Fruit fly (Drosophila melanogaster): Measurements from ENCODE around the gene cal1.

cal1 gene

DNA sequence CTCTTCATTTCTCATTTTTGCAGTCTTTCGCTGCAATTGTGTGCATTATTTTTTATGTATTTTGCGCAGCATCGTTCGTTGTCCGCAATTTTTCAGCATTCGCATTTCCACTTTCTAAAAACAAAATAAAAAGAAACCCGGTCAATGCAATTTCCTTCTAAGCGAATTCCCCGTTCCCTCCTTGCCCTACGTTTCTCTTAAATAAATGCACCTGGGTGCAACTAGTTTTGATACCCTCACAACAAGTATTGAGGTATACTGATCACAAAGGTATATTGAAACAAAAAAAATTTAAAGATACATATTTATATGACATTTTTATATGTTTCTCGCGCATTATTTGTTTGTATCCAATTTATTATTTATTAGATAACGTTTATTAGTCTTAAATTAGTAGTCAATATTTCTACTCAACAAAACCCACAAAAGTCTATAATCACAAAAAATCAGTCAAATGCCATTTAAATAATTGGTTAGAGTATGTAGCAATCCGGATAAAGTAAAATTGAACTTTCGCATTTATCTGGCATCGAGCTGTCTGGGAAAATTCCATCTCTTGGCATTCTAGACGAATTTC lies 6.6 kb upstream of the cal1 start (continued):
- no peak for TF ChIP-seq sisA (GFP tag; IDR thresholded peaks at IDR 0.05)
- no peak for TF ChIP-seq CG11093 (GFP tag; IDR thresholded peaks at IDR 0.05)
- no peak for TF ChIP-seq Spps (tag; optimal IDR thresholded peaks at IDR 0.05)
- TF ChIP-seq CG17568 (GFP tag; optimal IDR thresholded peaks at IDR 0.05) = no peak
- TF ChIP-seq CG8388 (GFP tag; optimal IDR thresholded peaks at IDR 0.05) = peak; percentile 34
- TF ChIP-seq HLH3B (GFP tag; IDR thresholded peaks at IDR 0.05) = no peak
- no peak for TF ChIP-seq zen (tag; optimal IDR thresholded peaks at IDR 0.05)
- no peak for TF ChIP-seq CG10543 (GFP tag; optimal IDR thresholded peaks at IDR 0.05)
- no peak for TF ChIP-seq CG12155 (GFP tag; optimal IDR thresholded peaks at IDR 0.05)
- TF ChIP-seq Dip2 (GFP tag; IDR thresholded peaks at IDR 0.05) = no peak
- no peak for TF ChIP-seq scrt (GFP tag; optimal IDR thresholded peaks at IDR 0.05)
- no peak for TF ChIP-seq cg (GFP tag; optimal IDR thresholded peaks at IDR 0.05)
- no peak for TF ChIP-seq corto (GFP tag; optimal IDR thresholded peaks at IDR 0.05)
- no peak for TF ChIP-seq pho (GFP tag; optimal IDR thresholded peaks at IDR 0.05)
- TF ChIP-seq CG8281 (tag; optimal IDR thresholded peaks at IDR 0.05) = no peak
- no peak for TF ChIP-seq Nf-YB (GFP tag; optimal IDR thresholded peaks at IDR 0.05)
- no peak for TF ChIP-seq CG11723 (GFP tag; optimal IDR thresholded peaks at IDR 0.05)
- TF ChIP-seq CG10565 (GFP tag; optimal IDR thresholded peaks at IDR 0.05) = no peak
- TF ChIP-seq CG14441 (GFP tag; IDR thresholded peaks at IDR 0.05) = no peak
- TF ChIP-seq CG17829 (tag; optimal IDR thresholded peaks at IDR 0.05) = peak; percentile 40
- TF ChIP-seq nmo (GFP tag; optimal IDR thresholded peaks at IDR 0.05) = peak; percentile 53
- TF ChIP-seq CG4282 (GFP tag; optimal IDR thresholded peaks at IDR 0.05) = no peak
- no peak for TF ChIP-seq crp (GFP tag; optimal IDR thresholded peaks at IDR 0.05)
- TF ChIP-seq CG6683 (GFP tag; optimal IDR thresholded peaks at IDR 0.05) = no peak
- peak; percentile 3 for TF ChIP-seq CG30403 (GFP tag; optimal IDR thresholded peaks at IDR 0.05)
- TF ChIP-seq CG17359 (tag; optimal IDR thresholded peaks at IDR 0.05) = peak; percentile 10
- no peak for TF ChIP-seq tap (tag; optimal IDR thresholded peaks at IDR 0.05)
- no peak for TF ChIP-seq pzg (GFP tag; optimal IDR thresholded peaks at IDR 0.05)
- TF ChIP-seq Ets65A (GFP tag) = peak; percentile 43
- no peak for TF ChIP-seq sim (GFP tag; IDR thresholded peaks at IDR 0.05)
- TF ChIP-seq CG9817 (tag; optimal IDR thresholded peaks at IDR 0.05) = no peak
- TF ChIP-seq CG34224 (GFP tag; IDR thresholded peaks at IDR 0.05; ENCODE audit: partially characterized antibody) = no peak
- no peak for TF ChIP-seq CG34376 (GFP tag; optimal IDR thresholded peaks at IDR 0.05)
- no peak for TF ChIP-seq CG9727 (GFP tag; optimal IDR thresholded peaks at IDR 0.05)
- no peak for TF ChIP-seq knrl (GFP tag; IDR thresholded peaks at IDR 0.05; ENCODE audit: partially characterized antibody)
- TF ChIP-seq inv (GFP tag; IDR thresholded peaks at IDR 0.05; ENCODE audit: partially characterized antibody) = no peak
- 0 out of 3 replicates have a peak, but pooled peaks have one; percentile 11 for TF ChIP-seq row (GFP tag; IDR thresholded peaks at IDR 0.05)
- no peak for TF ChIP-seq pfk (GFP tag; optimal IDR thresholded peaks at IDR 0.05)
- TF ChIP-seq CG5953 (GFP tag; IDR thresholded peaks at IDR 0.05) = no peak
- TF ChIP-seq Myb (GFP tag; optimal IDR thresholded peaks at IDR 0.05) = no peak
- peak; percentile 64 for TF ChIP-seq gem (tag; optimal IDR thresholded peaks at IDR 0.05)
- TF ChIP-seq jing (GFP tag; optimal IDR thresholded peaks at IDR 0.05) = no peak
- no peak for TF ChIP-seq Lpt (GFP tag; optimal IDR thresholded peaks at IDR 0.05)
- TF ChIP-seq CG31441 (GFP tag; IDR thresholded peaks at IDR 0.05) = peak; percentile 54; the same call in 1 of the 2 replicates
- no peak for TF ChIP-seq CG31224 (GFP tag; IDR thresholded peaks at IDR 0.05)
- TF ChIP-seq CG42726 (GFP tag; IDR thresholded peaks at IDR 0.05; ENCODE audit: partially characterized antibody) = no peak
- no peak for TF ChIP-seq CG31365 (tag; optimal IDR thresholded peaks at IDR 0.05)
- TF ChIP-seq ash1 (GFP tag; optimal IDR thresholded peaks at IDR 0.05) = no peak
- no peak for TF ChIP-seq CG9876 (GFP tag; optimal IDR thresholded peaks at IDR 0.05)
- no peak for TF ChIP-seq CG3995 (GFP tag; optimal IDR thresholded peaks at IDR 0.05)

Measured in whole organism, embryonic.